Worm (Caenorhabditis elegans): ENCODE results near the gene grl-21.

Gene grl-21

ce11 chrIV:10727734-10728133 is 9.5 kb upstream of the grl-21 start, which contains the start of gene ZC168.2:
Gene ZC168.2 (plus strand): TSS chrIV:10728034.
- TF ChIP-seq efl-1 (optimal IDR thresholded peaks at IDR 0.05) (no peak), efl-1 (GFP tag; optimal IDR thresholded peaks at IDR 0.05 in 1 of 2) (peak in 1 of 2 experiments; percentile 83), efl-3 (GFP tag; optimal IDR thresholded peaks at IDR 0.05) (no peak)

- TF ChIP-seq snpc-4 (tag; optimal IDR thresholded peaks at IDR 0.05) (peak; percentile 53), irx-1 (tag; optimal IDR thresholded peaks at IDR 0.05) (peak; percentile 65), mdl-1 (tag; optimal IDR thresholded peaks at IDR 0.05) (peak in 1 of 2 experiments; percentile 66), nhr-237 (tag; optimal IDR thresholded peaks at IDR 0.05) (no peak), unc-30 (tag; optimal IDR thresholded peaks at IDR 0.05) (no peak), skn-1 (tag; optimal IDR thresholded peaks at IDR 0.05) (peak; percentile 83), nhr-90 (tag; optimal IDR thresholded peaks at IDR 0.05; ENCODE audit: poor library complexity) (peak; percentile 74), nhr-47 (tag; optimal IDR thresholded peaks at IDR 0.05) (peak; percentile 88), pqm-1 (tag; optimal IDR thresholded peaks at IDR 0.05) (no peak), ztf-4 (tag; optimal IDR thresholded peaks at IDR 0.05) (no peak), fkh-8 (tag; optimal IDR thresholded peaks at IDR 0.05) (peak; percentile 52), tlp-1 (tag; optimal IDR thresholded peaks at IDR 0.05) (no peak), lir-3 (tag; optimal IDR thresholded peaks at IDR 0.05; ENCODE audit: poor library complexity) (peak; percentile 55), nhr-12 (tag; optimal IDR thresholded peaks at IDR 0.05) (no peak), pag-3 (tag; optimal IDR thresholded peaks at IDR 0.05; ENCODE audit: borderline replicate concordance, insufficient read depth) (no peak), hpl-2 (GFP tag; optimal IDR thresholded peaks at IDR 0.05) (no peak), mab-9 (GFP tag; IDR thresholded peaks at IDR 0.05) (no peak), unc-130 (tag; optimal IDR thresholded peaks at IDR 0.05) (peak; percentile 87), alr-1 (tag; optimal IDR thresholded peaks at IDR 0.05; ENCODE audit: borderline replicate concordance) (no peak), elt-3 (tag; optimal IDR thresholded peaks at IDR 0.05) (peak in 4 of 6 experiments; percentile 17 to 81 (median 44)), isw-1 (GFP tag; IDR thresholded peaks at IDR 0.05) (peak; percentile 76), jun-1 (tag; optimal IDR thresholded peaks at IDR 0.05) (peak; percentile 58), zip-4 (GFP tag; optimal IDR thresholded peaks at IDR 0.05) (no peak), grh-1 (GFP tag; IDR thresholded peaks at IDR 0.05) (peak; percentile 74), fkh-10 (GFP tag; optimal IDR thresholded peaks at IDR 0.05) (peak; percentile 17), sptf-1 (tag; optimal IDR thresholded peaks at IDR 0.05) (no peak), efl-1 (optimal IDR thresholded peaks at IDR 0.05) (peak; percentile 94 to 98), efl-1 (GFP tag; optimal IDR thresholded peaks at IDR 0.05 in 1 of 2) (peak; percentile 98 to 100), nhr-19 (GFP tag; conservative IDR thresholded peaks at IDR 0.05) (peak; percentile 82), sox-4 (tag; optimal IDR thresholded peaks at IDR 0.05) (peak; percentile 27), snu-23 (GFP tag; optimal IDR thresholded peaks at IDR 0.05) (peak; percentile 90), unc-98 (GFP tag; IDR thresholded peaks at IDR 0.05) (no peak), aly-2 (tag; optimal IDR thresholded peaks at IDR 0.05) (peak; percentile 54), lin-13 (GFP tag; optimal IDR thresholded peaks at IDR 0.05) (peak; percentile 82), nhr-71 (tag; optimal IDR thresholded peaks at IDR 0.05) (peak; percentile 90), nhr-76 (tag; optimal IDR thresholded peaks at IDR 0.05) (no peak), ceh-82 (tag; optimal IDR thresholded peaks at IDR 0.05) (peak; percentile 56 to 81 (median 71)), ets-5 (GFP tag; IDR thresholded peaks at IDR 0.05) (no peak), fos-1 (tag; optimal IDR thresholded peaks at IDR 0.05) (peak; percentile 34), egl-27 (tag; optimal IDR thresholded peaks at IDR 0.05) (no peak), F16B12.6 (tag; optimal IDR thresholded peaks at IDR 0.05) (peak; percentile 41), ztf-11 (tag; optimal IDR thresholded peaks at IDR 0.05) (no peak), nhr-77 (tag; optimal IDR thresholded peaks at IDR 0.05) (peak; percentile 51), lin-35 (GFP tag; optimal IDR thresholded peaks at IDR 0.05) (peak; percentile 97 to 99), zag-1 (tag; optimal IDR thresholded peaks at IDR 0.05) (no peak), tbx-2 (tag; optimal IDR thresholded peaks at IDR 0.05) (peak; percentile 78), xbp-1 (tag; optimal IDR thresholded peaks at IDR 0.05) (peak; percentile 86)
Observed at ce11 chrIV:10734527-10735436, 2.5 kb upstream of the grl-21 start, which contains the start of the genes orc-5 and cyb-1. Gene orc-5 (minus strand): TSS chrIV:10734588. Gene cyb-1 (plus strand): TSS chrIV:10735216.

Data from whole organism, L1 larva.